Fruit fly (Drosophila melanogaster): ENCODE measurements around the gene CG10654.

- TF ChIP-seq h (optimal IDR thresholded peaks at IDR 0.05), result no peak
- TF ChIP-seq Tbp (GFP tag; optimal IDR thresholded peaks at IDR 0.05), result no peak
- TF ChIP-seq CG16815 (GFP tag; optimal IDR thresholded peaks at IDR 0.05), result no peak
- no peak for TF ChIP-seq CG17359 (tag; optimal IDR thresholded peaks at IDR 0.05)
- no peak for TF ChIP-seq CG17912 (GFP tag; optimal IDR thresholded peaks at IDR 0.05)
- TF ChIP-seq CG32772 (GFP tag; IDR thresholded peaks at IDR 0.05), result no peak
- TF ChIP-seq CG17385 (GFP tag; optimal IDR thresholded peaks at IDR 0.05), result no peak
Measured at dm6 chr3L:12494273-12494672, 13.4 kb downstream of the CG10654 start.
